Worm (Caenorhabditis elegans) whole organism, late embryonic: ENCODE results near the gene hhat-2.

Source experiments
- elt-4 ChIP-seq: sonication (generic microtip); optimal IDR thresholded peaks from 2 replicates; lab custom pipeline; 2016; ENCODE audit warnings: missing genetic modification characterization, missing compliant biosample characterization
- gmeb-2 ChIP-seq: sonication (generic microtip); optimal IDR thresholded peaks from 2 replicates; lab custom pipeline; 2016; ENCODE audit warnings: missing genetic modification characterization, inconsistent platforms, missing compliant biosample characterization
- nhr-232 ChIP-seq: sonication (generic microtip); optimal IDR thresholded peaks from 2 replicates; lab custom pipeline; 2016; ENCODE audit warnings: missing genetic modification characterization, missing compliant biosample characterization
- pqm-1 ChIP-seq: sonication (generic microtip); optimal IDR thresholded peaks from 2 replicates; lab custom pipeline; 2016; ENCODE audit warnings: missing genetic modification characterization, missing compliant biosample characterization

ce11 chrIV:14793900-14794624 is 34.9 kb downstream of the hhat-2 start:
- no peak for TF ChIP-seq pqm-1 (tag; lab: Kevin White, UChicago)
- no peak for TF ChIP-seq gmeb-2
- TF ChIP-seq nhr-232 (tag; lab: Kevin White, UChicago): no peak
- no peak for TF ChIP-seq elt-4 (tag; lab: Kevin White, UChicago)
